Fruit fly (Drosophila melanogaster): Measurements from ENCODE around the gene sqh.

DNA sequence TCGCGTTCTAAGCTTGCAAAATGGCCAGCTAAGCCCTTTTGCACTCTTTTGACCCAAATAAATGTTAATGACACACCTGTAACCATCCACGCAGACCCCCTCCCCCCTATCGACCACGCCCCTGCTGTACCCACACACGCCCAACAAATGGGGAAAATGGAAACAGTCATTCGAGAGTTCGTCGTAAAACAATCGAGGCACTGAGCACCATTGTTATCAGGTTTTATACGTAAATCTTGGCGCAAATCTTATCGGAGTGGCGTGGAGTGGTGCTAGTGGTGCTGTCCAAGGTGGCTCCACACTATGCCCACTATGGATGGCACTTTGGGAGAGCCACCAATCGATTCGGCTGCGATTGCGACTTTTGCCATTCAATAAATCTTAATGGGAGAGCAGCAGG lies 39.5 kb upstream of the sqh start:
- TF ChIP-seq psq (GFP tag; optimal IDR thresholded peaks at IDR 0.05) (no peak), Jra (GFP tag; optimal IDR thresholded peaks at IDR 0.05) (no peak), br (GFP tag; optimal IDR thresholded peaks at IDR 0.05) (no peak), brk (GFP tag; optimal IDR thresholded peaks at IDR 0.05) (no peak), HLH106 (tag; optimal IDR thresholded peaks at IDR 0.05) (no peak), Myc (optimal IDR thresholded peaks at IDR 0.05) (no peak), OdsH (GFP tag; optimal IDR thresholded peaks at IDR 0.05) (no peak), usp (GFP tag; optimal IDR thresholded peaks at IDR 0.05) (no peak), h (GFP tag; optimal IDR thresholded peaks at IDR 0.05) (no peak), CrebA (GFP tag; optimal IDR thresholded peaks at IDR 0.05; ENCODE audit: borderline replicate concordance) (no peak), Hnf4 (GFP tag; optimal IDR thresholded peaks at IDR 0.05) (no peak), jim (GFP tag; optimal IDR thresholded peaks at IDR 0.05) (no peak)

Data from whole organism, wandering third instar larva.